Worm (Caenorhabditis elegans) whole organism, late embryonic: ENCODE data around the gene famp-1.
"Not testable (repeated sequence)": the region's sequence is repeated elsewhere in the genome, so short reads cannot be mapped to it uniquely, and the experiment has no call there.

Source experiments
- K09A11.1 ChIP-seq: sonication (generic microtip); optimal IDR thresholded peaks from 2 replicates; lab custom pipeline; 2017; ENCODE audit warnings: antibody characterized with exemption, mild to moderate bottlenecking, missing genetic modification characterization, missing compliant biosample characterization; ENCODE audit not compliant: insufficient read depth
- T23F11.4 ChIP-seq: fragments of 200-800 bp; sonication (Bioruptor generic); optimal IDR thresholded peaks from 2 replicates; lab custom pipeline; 2018; ENCODE audit warnings: mild to moderate bottlenecking, missing genetic modification characterization, missing compliant biosample characterization
- ahr-1 ChIP-seq: sonication (generic microtip); optimal IDR thresholded peaks from 2 replicates; lab custom pipeline; 2016; ENCODE audit warnings: missing genetic modification characterization, missing compliant biosample characterization
- ceh-18 ChIP-seq: sonication (generic microtip); optimal IDR thresholded peaks from 2 replicates; lab custom pipeline; 2016; ENCODE audit warnings: missing genetic modification characterization, missing compliant biosample characterization
- ceh-19 ChIP-seq: fragments of 200-800 bp; sonication (Bioruptor generic); optimal IDR thresholded peaks from 2 replicates; lab custom pipeline; 2018; ENCODE audit warnings: mild to moderate bottlenecking, missing genetic modification characterization, missing compliant biosample characterization
- ceh-2 ChIP-seq: sonication (generic microtip); optimal IDR thresholded peaks from 2 replicates; lab custom pipeline; 2016; ENCODE audit warnings: missing genotype, missing genetic modification characterization, missing compliant biosample characterization
- ceh-22 ChIP-seq: sonication (generic microtip); optimal IDR thresholded peaks from 2 replicates; lab custom pipeline; 2017; ENCODE audit warnings: missing biosample characterization, missing genetic modification characterization
- ceh-30 ChIP-seq: fragments of 150-350 bp; optimal IDR thresholded peaks from 2 replicates; lab custom pipeline; 2014; ENCODE audit warnings: missing biosample characterization, missing genetic modification characterization
- ceh-34 ChIP-seq: sonication (generic microtip); optimal IDR thresholded peaks from 2 replicates; lab custom pipeline; 2016; ENCODE audit warnings: mild to moderate bottlenecking, missing genetic modification characterization, missing compliant biosample characterization
- ceh-45 ChIP-seq: fragments of 200-800 bp; sonication (Bioruptor generic); IDR thresholded peaks from 2 replicates; pipeline ENCODE4 v1.3.6; 2022; ENCODE audit warnings: missing genetic modification reagents, missing genetic modification characterization, missing compliant biosample characterization
- ceh-6 ChIP-seq: fragments of 200-800 bp; sonication (Bioruptor generic); optimal IDR thresholded peaks from 2 replicates; lab custom pipeline; 2018; ENCODE audit warnings: mild to moderate bottlenecking, missing genetic modification characterization, missing compliant biosample characterization
- ceh-9 ChIP-seq: sonication (generic microtip); optimal IDR thresholded peaks from 2 replicates; lab custom pipeline; 2016; ENCODE audit warnings: mild to moderate bottlenecking, missing genetic modification characterization, inconsistent platforms, missing compliant biosample characterization
- dmd-4 ChIP-seq: sonication (generic microtip); optimal IDR thresholded peaks from 2 replicates; lab custom pipeline; 2016; ENCODE audit warnings: borderline replicate concordance, missing genetic modification characterization, missing compliant biosample characterization
- elt-4 ChIP-seq: sonication (generic microtip); optimal IDR thresholded peaks from 2 replicates; lab custom pipeline; 2016; ENCODE audit warnings: missing genetic modification characterization, missing compliant biosample characterization
- ets-4 ChIP-seq: sonication (generic microtip); optimal IDR thresholded peaks from 2 replicates; lab custom pipeline; 2016; ENCODE audit warnings: missing genetic modification characterization, missing compliant biosample characterization
- eyg-1 ChIP-seq: sonication (generic microtip); optimal IDR thresholded peaks from 2 replicates; lab custom pipeline; 2016; ENCODE audit warnings: missing genotype, missing genetic modification characterization, missing compliant biosample characterization
- fax-1 ChIP-seq: sonication (generic microtip); optimal IDR thresholded peaks from 2 replicates; lab custom pipeline; 2016; ENCODE audit warnings: missing genotype, missing genetic modification characterization, missing compliant biosample characterization
- fkh-10 ChIP-seq: fragments of 150-350 bp; optimal IDR thresholded peaks from 2 replicates; lab custom pipeline; 2014; ENCODE audit warnings: missing biosample characterization, missing genetic modification reagents, missing genetic modification characterization
- fkh-6 ChIP-seq: sonication (generic microtip); optimal IDR thresholded peaks from 2 replicates; lab custom pipeline; 2016; ENCODE audit warnings: missing genetic modification characterization, missing compliant biosample characterization
- gmeb-2 ChIP-seq: sonication (generic microtip); optimal IDR thresholded peaks from 2 replicates; lab custom pipeline; 2016; ENCODE audit warnings: missing genetic modification characterization, inconsistent platforms, missing compliant biosample characterization
- hlh-13 ChIP-seq: fragments of 200-800 bp; sonication (Bioruptor generic); optimal IDR thresholded peaks from 2 replicates; lab custom pipeline; 2018; ENCODE audit warnings: mild to moderate bottlenecking, missing genetic modification characterization, missing compliant biosample characterization
- hlh-30 ChIP-seq: sonication (generic microtip); optimal IDR thresholded peaks from 2 replicates; lab custom pipeline; 2017; ENCODE audit warnings: antibody characterized with exemption, missing genetic modification characterization, missing compliant biosample characterization; ENCODE audit not compliant: insufficient read depth
- nhr-232 ChIP-seq: sonication (generic microtip); optimal IDR thresholded peaks from 2 replicates; lab custom pipeline; 2016; ENCODE audit warnings: missing genetic modification characterization, missing compliant biosample characterization
- pag-3 ChIP-seq: sonication (generic microtip); optimal IDR thresholded peaks from 2 replicates; lab custom pipeline; 2016; ENCODE audit warnings: missing compliant biosample characterization, missing genetic modification characterization, borderline replicate concordance
- pha-2 ChIP-seq: sonication (generic microtip); optimal IDR thresholded peaks from 2 replicates; lab custom pipeline; 2017; ENCODE audit warnings: mild to moderate bottlenecking, missing genetic modification characterization, missing compliant biosample characterization
- ref-2 ChIP-seq: sonication (generic microtip); optimal IDR thresholded peaks from 2 replicates; lab custom pipeline; 2016; ENCODE audit warnings: missing genetic modification characterization, missing compliant biosample characterization
- sox-2 ChIP-seq: fragments of 200-800 bp; sonication (Bioruptor generic); IDR thresholded peaks from 2 replicates; pipeline ENCODE4 v1.3.6; 2022; ENCODE audit warnings: missing genetic modification reagents, missing genetic modification characterization, missing compliant biosample characterization
- sox-4 ChIP-seq: sonication (generic microtip); optimal IDR thresholded peaks from 2 replicates; lab custom pipeline; 2017; ENCODE audit warnings: mild to moderate bottlenecking, missing genetic modification characterization, inconsistent platforms, missing compliant biosample characterization
- syd-9 ChIP-seq: sonication (generic microtip); optimal IDR thresholded peaks from 2 replicates; lab custom pipeline; 2016; ENCODE audit warnings: mild to moderate bottlenecking, missing genetic modification characterization, moderate library complexity, missing compliant biosample characterization
- tbx-7 ChIP-seq: sonication (generic microtip); optimal IDR thresholded peaks from 2 replicates; lab custom pipeline; 2016; ENCODE audit warnings: missing genotype, missing genetic modification characterization, missing compliant biosample characterization
- ttx-3 ChIP-seq: sonication (generic microtip); optimal IDR thresholded peaks from 2 replicates; lab custom pipeline; 2016; ENCODE audit warnings: missing genetic modification reagents, missing genetic modification characterization, missing compliant biosample characterization
- unc-55 ChIP-seq: sonication (generic microtip); optimal IDR thresholded peaks from 2 replicates; lab custom pipeline; 2017; ENCODE audit warnings: missing biosample characterization, missing genetic modification reagents, missing genetic modification characterization
- zip-5 ChIP-seq: sonication (generic microtip); optimal IDR thresholded peaks from 2 replicates; lab custom pipeline; 2016; ENCODE audit warnings: missing genetic modification characterization, missing compliant biosample characterization

famp-1 gene

ce11 chrIV:2219334-2219755, 44.1 kb downstream of the famp-1 start (continued):
- no peak for TF ChIP-seq sox-4 (tag; lab: Kevin White, UChicago)
- peak; percentile 43 for TF ChIP-seq pha-2
- peak; percentile 77 for TF ChIP-seq ceh-34 (tag; lab: Kevin White, UChicago)
- TF ChIP-seq tbx-7 (tag; lab: Kevin White, UChicago): no peak
- no peak for TF ChIP-seq dmd-4 (tag; lab: Kevin White, UChicago)
- peak; percentile 49 for TF ChIP-seq ets-4 (tag; lab: Kevin White, UChicago)
- peak; percentile 20 for TF ChIP-seq K09A11.1 (tag; lab: Kevin White, UChicago)
- no peak for TF ChIP-seq elt-4 (tag; lab: Kevin White, UChicago)
- TF ChIP-seq ceh-9 (tag; lab: Kevin White, UChicago): no peak
- peak; percentile 27 for TF ChIP-seq eyg-1 (tag; lab: Kevin White, UChicago)
- TF ChIP-seq fkh-6 (tag; lab: Kevin White, UChicago): no peak
- TF ChIP-seq ceh-30 (tag; lab: Kevin White, UChicago): no peak
- no peak for TF ChIP-seq hlh-13 (GFP tag; lab: Kevin White, UChicago)
- no peak for TF ChIP-seq ahr-1 (tag; lab: Kevin White, UChicago)
- TF ChIP-seq ttx-3 (tag; lab: Kevin White, UChicago): no peak
- TF ChIP-seq syd-9 (tag; lab: Kevin White, UChicago): no peak
- peak; percentile 87 for TF ChIP-seq ref-2 (tag; lab: Kevin White, UChicago)
- TF ChIP-seq gmeb-2: peak; percentile 17
- no peak for TF ChIP-seq ceh-2
- TF ChIP-seq fkh-10 (GFP tag; lab: Kevin White, UChicago): no peak
- peak; percentile 95 for TF ChIP-seq unc-55 (GFP tag; lab: Kevin White, UChicago)
- no peak for TF ChIP-seq ceh-6
- TF ChIP-seq pag-3 (tag; lab: Kevin White, UChicago): no peak
- peak; percentile 81 for TF ChIP-seq ceh-19 (GFP tag; lab: Kevin White, UChicago)
- peak; percentile 86 for TF ChIP-seq ceh-22 (tag; lab: Kevin White, UChicago)
- TF ChIP-seq nhr-232 (tag; lab: Kevin White, UChicago): no peak
- peak; percentile 50 for TF ChIP-seq T23F11.4 (GFP tag; lab: Kevin White, UChicago)
- peak; percentile 98 for TF ChIP-seq hlh-30 (tag; lab: Kevin White, UChicago)
- no peak for TF ChIP-seq sox-2 (GFP tag; lab: Robert Waterston, UW)
- TF ChIP-seq zip-5: no peak
- TF ChIP-seq, all 69 proteins: peak for 31

- TF ChIP-seq ceh-22 (tag; lab: Kevin White, UChicago) (no peak), pha-2 (peak; percentile 47), ceh-2 (peak; percentile 9)
These were observed 46.2 kb downstream of the famp-1 start for ce11 chrIV:2217260-2217659.

- not testable (repeated sequence) for TF ChIP-seq ceh-18; ceh-45 (GFP tag; lab: Robert Waterston, UW); fax-1 (tag; lab: Kevin White, UChicago)
These were observed 46.7 kb downstream of the famp-1 start, which contains the start of gene T04C4.3 for ce11 chrIV:2216756-2217155. TSS of gene T04C4.3 (minus strand) at chrIV:2216856.
